Fruit fly (Drosophila melanogaster): ENCODE measurements around the gene CG5466.
A peak's percentile ranks its signal among the peaks of the same experiment; 100 is the strongest.

The CG5466 gene

dm6 chr3R:20574535-20574980 lies 43.1 kb upstream of the CG5466 start (continued):
- TF ChIP-seq CG2116 (GFP tag; optimal IDR thresholded peaks at IDR 0.05) (peak; percentile 2), Dfd (GFP tag; optimal IDR thresholded peaks at IDR 0.05) (no peak), CG42726 (GFP tag; IDR thresholded peaks at IDR 0.05; ENCODE audit: partially characterized antibody) (no peak), Doc2 (GFP tag; IDR thresholded peaks at IDR 0.05) (no peak), CG34422 (GFP tag; IDR thresholded peaks at IDR 0.05) (peak; percentile 46; the same call in 1 of the 3 replicates), zfh1 (GFP tag; IDR thresholded peaks at IDR 0.05) (no peak), aop (GFP tag; IDR thresholded peaks at IDR 0.05) (no peak), CG2199 (GFP tag; IDR thresholded peaks at IDR 0.05) (no peak), row (GFP tag; IDR thresholded peaks at IDR 0.05) (peak; percentile 14; the same call in 1 of the 3 replicates), ab (GFP tag; optimal IDR thresholded peaks at IDR 0.05) (no peak), HLH4C (GFP tag; IDR thresholded peaks at IDR 0.05; ENCODE audit: partially characterized antibody) (no peak; the same call in 2 of the 3 replicates), CG7963 (GFP tag; IDR thresholded peaks at IDR 0.05; ENCODE audit: partially characterized antibody) (no peak), Oaz (GFP tag; IDR thresholded peaks at IDR 0.05) (no peak), CG12236 (GFP tag; optimal IDR thresholded peaks at IDR 0.05) (no peak), CG18011 (GFP tag; optimal IDR thresholded peaks at IDR 0.05) (no peak), sob (GFP tag; IDR thresholded peaks at IDR 0.05) (peak; percentile 34; the same call in 1 of the 2 replicates), yki (optimal IDR thresholded peaks at IDR 0.05) (no peak), crp (GFP tag; optimal IDR thresholded peaks at IDR 0.05) (no peak), Blimp-1 (GFP tag; optimal IDR thresholded peaks at IDR 0.05) (no peak), unpg (GFP tag; optimal IDR thresholded peaks at IDR 0.05) (peak; percentile 2), CG4282 (GFP tag; optimal IDR thresholded peaks at IDR 0.05) (no peak), schlank (tag; optimal IDR thresholded peaks at IDR 0.05) (peak; percentile 9), seq (GFP tag; IDR thresholded peaks at IDR 0.05) (no peak), Fer1 (GFP tag; optimal IDR thresholded peaks at IDR 0.05) (peak; percentile 40), CG17612 (GFP tag; IDR thresholded peaks at IDR 0.05) (no peak), CG10147 (GFP tag; optimal IDR thresholded peaks at IDR 0.05) (no peak), CG10565 (GFP tag; optimal IDR thresholded peaks at IDR 0.05) (no peak), Taf1 (GFP tag; IDR thresholded peaks at IDR 0.05) (no peak), CG12299 (tag; optimal IDR thresholded peaks at IDR 0.05) (no peak), nmo (GFP tag; optimal IDR thresholded peaks at IDR 0.05) (no peak), CG3281 (GFP tag; optimal IDR thresholded peaks at IDR 0.05) (no peak), CG17385 (GFP tag; optimal IDR thresholded peaks at IDR 0.05) (peak; percentile 53), CG3847 (GFP tag; IDR thresholded peaks at IDR 0.05) (no peak), chm (GFP tag; IDR thresholded peaks at IDR 0.05) (peak; percentile 62), Deaf1 (tag; optimal IDR thresholded peaks at IDR 0.05) (peak; percentile 53), CG8944 (GFP tag; optimal IDR thresholded peaks at IDR 0.05) (no peak), gsb-n (tag; optimal IDR thresholded peaks at IDR 0.05) (no peak), prd (optimal IDR thresholded peaks at IDR 0.05) (no peak), prd (GFP tag; IDR thresholded peaks at IDR 0.05) (no peak), CG12659 (GFP tag; optimal IDR thresholded peaks at IDR 0.05) (no peak), CG18619 (GFP tag; optimal IDR thresholded peaks at IDR 0.05) (no peak), CG17568 (GFP tag; optimal IDR thresholded peaks at IDR 0.05) (no peak), CG3163 (GFP tag; optimal IDR thresholded peaks at IDR 0.05) (peak; percentile 29), tio (GFP tag; optimal IDR thresholded peaks at IDR 0.05) (no peak), CoRest (tag; optimal IDR thresholded peaks at IDR 0.05) (no peak), bbx (GFP tag; IDR thresholded peaks at IDR 0.05; ENCODE audit: partially characterized antibody) (no peak), CG11560 (tag; IDR thresholded peaks at IDR 0.05) (no peak), CG15269 (tag; optimal IDR thresholded peaks at IDR 0.05) (peak; percentile 12), Antp (GFP tag; optimal IDR thresholded peaks at IDR 0.05) (peak; percentile 19), Hand (GFP tag; optimal IDR thresholded peaks at IDR 0.05) (peak; percentile 23), CG16863 (GFP tag; optimal IDR thresholded peaks at IDR 0.05) (no peak), tgo (GFP tag; IDR thresholded peaks at IDR 0.05) (no peak)
